Worm (Caenorhabditis elegans): ENCODE measurements around the gene C38C3.3.

Gene C38C3.3

ce11 chrV:1451334-1451733 lies 44.1 kb upstream of the C38C3.3 start, which contains the start of gene srj-23:
Gene srj-23 (plus strand): TSS chrV:1451634.
- TF ChIP-seq elt-2 (tag; optimal IDR thresholded peaks at IDR 0.05) (no peak), C08G9.2 (tag; optimal IDR thresholded peaks at IDR 0.05) (no peak), K09A11.1 (tag; optimal IDR thresholded peaks at IDR 0.05; ENCODE audit: insufficient read depth) (no peak), ceh-22 (tag; optimal IDR thresholded peaks at IDR 0.05) (no peak), ceh-14 (tag; optimal IDR thresholded peaks at IDR 0.05) (no peak)

ce11 chrV:1454762-1455161 lies 40.7 kb upstream of the C38C3.3 start, which contains the start of gene chil-14:
Gene chil-14 (plus strand): TSS chrV:1455062.
- TF ChIP-seq lin-11 (tag; optimal IDR thresholded peaks at IDR 0.05) (no peak), ceh-45 (GFP tag; IDR thresholded peaks at IDR 0.05) (no peak), ztf-16 (tag; optimal IDR thresholded peaks at IDR 0.05) (no peak), syd-9 (tag; optimal IDR thresholded peaks at IDR 0.05) (no peak), pat-9 (tag; optimal IDR thresholded peaks at IDR 0.05) (no peak), ceh-48 (tag; optimal IDR thresholded peaks at IDR 0.05) (no peak)

ce11 chrV:1455280-1455679 lies 40.2 kb upstream of the C38C3.3 start:
- no peak for TF ChIP-seq fax-1 (tag; optimal IDR thresholded peaks at IDR 0.05)
- TF ChIP-seq sdc-2 (tag; optimal IDR thresholded peaks at IDR 0.05) = no peak
- no peak for TF ChIP-seq che-1 (tag; optimal IDR thresholded peaks at IDR 0.05)
- no peak for TF ChIP-seq pha-4 (tag; optimal IDR thresholded peaks at IDR 0.05)
- TF ChIP-seq ceh-45 (GFP tag; IDR thresholded peaks at IDR 0.05) = no peak
- no peak for TF ChIP-seq ets-4 (tag; optimal IDR thresholded peaks at IDR 0.05)
- TF ChIP-seq pqm-1 (tag; optimal IDR thresholded peaks at IDR 0.05) = no peak
- no peak for TF ChIP-seq unc-86 (tag; optimal IDR thresholded peaks at IDR 0.05)
- TF ChIP-seq hlh-30 (tag; optimal IDR thresholded peaks at IDR 0.05; ENCODE audit: insufficient read depth) = no peak
- no peak for TF ChIP-seq C38D4.7 (GFP tag; optimal IDR thresholded peaks at IDR 0.05)
- TF ChIP-seq ceh-19 (GFP tag; optimal IDR thresholded peaks at IDR 0.05) = no peak
- TF ChIP-seq ceh-9 (tag; optimal IDR thresholded peaks at IDR 0.05) = no peak

ce11 chrV:1456614-1457013 lies 38.8 kb upstream of the C38C3.3 start:
- TF ChIP-seq unc-3 (GFP tag; conservative IDR thresholded peaks at IDR 0.05) (no peak), unc-3 (tag; optimal IDR thresholded peaks at IDR 0.05) (no peak), sdc-2 (tag; optimal IDR thresholded peaks at IDR 0.05) (no peak), pag-3 (tag; optimal IDR thresholded peaks at IDR 0.05; ENCODE audit: borderline replicate concordance) (no peak), sox-2 (GFP tag; IDR thresholded peaks at IDR 0.05) (no peak), ceh-2 (tag; optimal IDR thresholded peaks at IDR 0.05) (no peak), pqm-1 (tag; optimal IDR thresholded peaks at IDR 0.05) (no peak)

ce11 chrV:1459374-1459926 lies 36.0 kb upstream of the C38C3.3 start:
- TF ChIP-seq syd-9 (tag; optimal IDR thresholded peaks at IDR 0.05) (no peak), ceh-30 (tag; optimal IDR thresholded peaks at IDR 0.05) (no peak), elt-2 (tag; optimal IDR thresholded peaks at IDR 0.05) (peak; percentile 68)

ce11 chrV:1460069-1460468 lies 35.4 kb upstream of the C38C3.3 start, which contains the start of gene hacd-1:
Gene hacd-1 (plus strand): TSS chrV:1460369.
- TF ChIP-seq lim-6 (tag; optimal IDR thresholded peaks at IDR 0.05) = no peak
- no peak for TF ChIP-seq F13H6.1 (tag; optimal IDR thresholded peaks at IDR 0.05)
- TF ChIP-seq mec-3 (tag; optimal IDR thresholded peaks at IDR 0.05; ENCODE audit: borderline replicate concordance) = no peak

All from whole organism, late embryonic.